Fruit fly (Drosophila melanogaster) whole organism, adult: ENCODE data around the gene tey.

Experiments used
- CG33017 ChIP-seq: fragments of 200-800 bp; sonication (Bioruptor generic); optimal IDR thresholded peaks from 2 replicates; lab custom pipeline; 2018; ENCODE audit warnings: missing biosample characterization, mild to moderate bottlenecking, missing genetic modification characterization, moderate library complexity
- CG7045 ChIP-seq: fragments of 200-800 bp; sonication (Bioruptor generic); optimal IDR thresholded peaks from 2 replicates; lab custom pipeline; 2017; ENCODE audit warnings: missing biosample characterization, mild to moderate bottlenecking, missing genetic modification characterization
- Hr96 ChIP-seq: fragments of 200-800 bp; sonication (Bioruptor generic); optimal IDR thresholded peaks from 2 replicates; lab custom pipeline; 2016; ENCODE audit warnings: missing biosample characterization, missing genetic modification characterization
- kay ChIP-seq: fragments of 200-800 bp; sonication (Bioruptor generic); peaks from one replicate; lab custom pipeline; 2016; ENCODE audit warnings: missing biosample characterization, missing genetic modification characterization, borderline replicate concordance
- tj ChIP-seq: fragments of 200-800 bp; sonication (Bioruptor generic); optimal IDR thresholded peaks from 3 replicates; lab custom pipeline; 2017; ENCODE audit warnings: missing biosample characterization, mild to moderate bottlenecking, missing genetic modification characterization, moderate library complexity

DNA sequence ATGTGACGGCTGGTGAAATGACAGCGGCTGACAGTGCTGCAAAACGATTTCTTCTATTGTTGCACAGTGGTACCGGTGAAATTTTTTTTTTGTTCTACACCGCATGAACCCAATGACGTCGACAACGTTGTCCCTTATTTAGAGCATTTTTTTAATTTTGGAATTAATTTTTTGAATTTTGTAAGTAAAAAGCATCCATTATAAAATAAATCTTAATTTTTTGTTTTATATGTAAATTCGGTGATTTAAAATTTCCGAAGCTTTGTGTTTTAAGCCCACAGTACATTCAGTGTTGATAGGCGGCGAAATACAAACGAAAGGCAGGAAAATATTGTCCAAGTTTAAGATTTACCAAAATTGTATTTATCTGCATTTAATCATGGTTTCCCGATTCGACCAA lies 51.7 kb downstream of the tey start, which contains the start of the genes Lon and PIG-F:
- TF ChIP-seq kay (GFP tag; lab: Kevin White, UChicago) (peak; percentile 99), Hr96 (GFP tag; lab: Kevin White, UChicago) (peak; percentile 99), CG33017 (tag; lab: Kevin White, UChicago) (peak; percentile 98), CG7045 (GFP tag; lab: Kevin White, UChicago) (peak; percentile 99), tj (GFP tag; lab: Kevin White, UChicago) (peak; percentile 89)
